Worm (Caenorhabditis elegans) whole organism, young adult: Measurements from ENCODE around the gene R05G6.4.

ENCODE experiments used
- B0336.3 ChIP-seq: fragments of 200-800 bp; sonication (Bioruptor generic); IDR thresholded peaks from 2 replicates; pipeline ENCODE4 v1.3.6; 2022; ENCODE audit warnings: missing genetic modification characterization, missing compliant biosample characterization
- C06A6.2 ChIP-seq: fragments of 200-800 bp; sonication (Bioruptor generic); conservative IDR thresholded peaks from 2 replicates; pipeline ENCODE4 v1.3.6; 2022; ENCODE audit warnings: missing genetic modification characterization, missing compliant biosample characterization
- F55B11.4 ChIP-seq: sonication (generic microtip); optimal IDR thresholded peaks from 2 replicates; lab custom pipeline; 2016; ENCODE audit warnings: missing compliant biosample characterization, missing genetic modification characterization, borderline replicate concordance; ENCODE audit not compliant: insufficient read depth
- F57C9.4 ChIP-seq: sonication (generic microtip); optimal IDR thresholded peaks from 2 replicates; lab custom pipeline; 2017; ENCODE audit warnings: mild to moderate bottlenecking, missing genetic modification characterization, missing compliant biosample characterization
- T26A5.8 ChIP-seq: sonication (generic microtip); optimal IDR thresholded peaks from 2 replicates; lab custom pipeline; 2016; ENCODE audit warnings: missing genetic modification characterization, missing compliant biosample characterization
- akir-1 ChIP-seq: fragments of 200-800 bp; sonication (Bioruptor generic); optimal IDR thresholded peaks from 2 replicates; lab custom pipeline; 2018; ENCODE audit warnings: mild to moderate bottlenecking, missing genetic modification characterization, moderate library complexity, missing compliant biosample characterization
- atf-7 ChIP-seq: sonication (generic microtip); optimal IDR thresholded peaks from 2 replicates; lab custom pipeline; 2017; ENCODE audit warnings: mild to moderate bottlenecking, missing genetic modification characterization, missing compliant biosample characterization
- athp-1 ChIP-seq: sonication (generic microtip); optimal IDR thresholded peaks from 2 replicates; lab custom pipeline; 2017; ENCODE audit warnings: mild to moderate bottlenecking, missing genetic modification characterization, missing compliant biosample characterization
- attf-5 ChIP-seq: fragments of 200-800 bp; sonication (Bioruptor generic); optimal IDR thresholded peaks from 2 replicates; lab custom pipeline; 2018; ENCODE audit warnings: mild to moderate bottlenecking, missing genetic modification characterization, missing compliant biosample characterization
- bed-1 ChIP-seq: fragments of 200-800 bp; sonication (Bioruptor generic); IDR thresholded peaks from 2 replicates; pipeline ENCODE4 v1.3.6; 2022; ENCODE audit warnings: missing genetic modification reagents, missing genetic modification characterization, missing compliant biosample characterization
- bed-2 ChIP-seq: fragments of 200-800 bp; sonication (Bioruptor generic); IDR thresholded peaks from 2 replicates; pipeline ENCODE4 v1.3.6; 2022; ENCODE audit warnings: missing genetic modification reagents, missing genetic modification characterization, missing compliant biosample characterization
- ceh-27 ChIP-seq: fragments of 200-800 bp; sonication (Bioruptor generic); optimal IDR thresholded peaks from 2 replicates; lab custom pipeline; 2018; ENCODE audit warnings: mild to moderate bottlenecking, missing genetic modification characterization, moderate library complexity, missing compliant biosample characterization
- ceh-40 ChIP-seq: fragments of 200-800 bp; sonication (Bioruptor generic); IDR thresholded peaks from 2 replicates; pipeline ENCODE4 v1.3.6; 2022; ENCODE audit warnings: missing genetic modification characterization, missing compliant biosample characterization
- ceh-79 ChIP-seq: sonication (generic microtip); optimal IDR thresholded peaks from 2 replicates; lab custom pipeline; 2017; ENCODE audit warnings: mild to moderate bottlenecking, missing genetic modification characterization, missing compliant biosample characterization
- die-1 ChIP-seq: sonication (generic microtip); optimal IDR thresholded peaks from 2 replicates; lab custom pipeline; 2016; ENCODE audit warnings: missing genotype, mild to moderate bottlenecking, missing genetic modification characterization, missing compliant biosample characterization
- dox-1 ChIP-seq: fragments of 200-800 bp; sonication (Bioruptor generic); IDR thresholded peaks from 2 replicates; pipeline ENCODE4 v1.3.6; 2022; ENCODE audit warnings: missing genetic modification reagents, missing genetic modification characterization, missing compliant biosample characterization
- egrh-3 ChIP-seq: fragments of 200-800 bp; sonication (Bioruptor generic); IDR thresholded peaks from 2 replicates; pipeline ENCODE4 v1.3.6; 2022; ENCODE audit warnings: missing genetic modification reagents, missing genetic modification characterization, missing compliant biosample characterization
- him-1 ChIP-seq: sonication (generic microtip); optimal IDR thresholded peaks from 2 replicates; lab custom pipeline; 2016; ENCODE audit warnings: missing genotype, missing genetic modification reagents, missing genetic modification characterization, missing compliant biosample characterization
- hmg-1.2 ChIP-seq: fragments of 200-800 bp; sonication (Bioruptor generic); IDR thresholded peaks from 2 replicates; pipeline ENCODE4 v1.3.6; 2022; ENCODE audit warnings: missing genetic modification reagents, missing genetic modification characterization, missing compliant biosample characterization
- hmg-20 ChIP-seq: fragments of 200-800 bp; sonication (Bioruptor generic); IDR thresholded peaks from 2 replicates; pipeline ENCODE4 v1.3.6; 2022; ENCODE audit warnings: missing genetic modification reagents, missing genetic modification characterization, missing compliant biosample characterization
- let-526 ChIP-seq: fragments of 200-800 bp; sonication (Bioruptor generic); IDR thresholded peaks from 2 replicates; pipeline ENCODE4 v1.3.6; 2022; ENCODE audit warnings: missing genetic modification reagents, missing genetic modification characterization, missing compliant biosample characterization
- let-607 ChIP-seq, 2 experiments: fragments of 200-800 bp in 1 of 2; sonication (Bioruptor generic) in 1 of 2; sonication (generic microtip) in 1 of 2; optimal IDR thresholded peaks; 2 replicates each; lab custom pipeline; 2016 to 2018; ENCODE audit warnings: mild to moderate bottlenecking in 2 of 2, missing compliant biosample characterization in 2 of 2, missing genetic modification characterization in 2 of 2, moderate library complexity in 2 of 2, missing genotype in 1 of 2
- lin-35 ChIP-seq, 3 experiments: fragments of 150-350 bp in 2 of 3; sonication (generic microtip) in 1 of 3; optimal IDR thresholded peaks; 2 replicates each; lab custom pipeline; 2014 to 2018; ENCODE audit warnings: missing biosample characterization in 3 of 3, missing genetic modification characterization in 3 of 3, missing genetic modification reagents in 3 of 3
- lir-1 ChIP-seq: fragments of 200-800 bp; sonication (Bioruptor generic); conservative IDR thresholded peaks from 2 replicates; pipeline ENCODE4 v1.3.6; 2022; ENCODE audit warnings: missing genetic modification reagents, missing genetic modification characterization, missing compliant biosample characterization
- lsy-27 ChIP-seq: sonication (generic microtip); optimal IDR thresholded peaks from 2 replicates; lab custom pipeline; 2017; ENCODE audit warnings: missing genetic modification characterization, mild to moderate bottlenecking, missing compliant biosample characterization, antibody characterized with exemption, missing genotype, borderline replicate concordance; ENCODE audit not compliant: insufficient read depth
- madf-8 ChIP-seq: fragments of 200-800 bp; sonication (Bioruptor generic); conservative IDR thresholded peaks from 2 replicates; pipeline ENCODE4 v1.3.6; 2022; ENCODE audit warnings: missing genetic modification reagents, missing genetic modification characterization, missing compliant biosample characterization
- mcd-1 ChIP-seq: fragments of 200-800 bp; sonication (Bioruptor generic); IDR thresholded peaks from 2 replicates; pipeline ENCODE4 v1.3.6; 2022; ENCODE audit warnings: missing genetic modification reagents, missing genetic modification characterization, missing compliant biosample characterization
- mxl-1 ChIP-seq: sonication (generic microtip); optimal IDR thresholded peaks from 2 replicates; lab custom pipeline; 2016; ENCODE audit warnings: missing genetic modification characterization, missing compliant biosample characterization
- nhr-120 ChIP-seq: fragments of 200-800 bp; sonication (Bioruptor generic); IDR thresholded peaks from 2 replicates; pipeline ENCODE4 v1.3.6; 2022; ENCODE audit warnings: missing genetic modification characterization, missing compliant biosample characterization
- rpc-1 ChIP-seq, 2 experiments: fragments of 150-350 bp in 1 of 2; sonication (generic microtip) in 1 of 2; optimal IDR thresholded peaks; 2 replicates each; lab custom pipeline; 2014 to 2018; ENCODE audit warnings: missing biosample characterization in 1 of 2, missing genetic modification characterization in 1 of 2, missing genetic modification reagents in 1 of 2, missing genotype in 1 of 2
- sea-2 ChIP-seq: fragments of 200-800 bp; sonication (Bioruptor generic); IDR thresholded peaks from 2 replicates; pipeline ENCODE4 v1.3.6; 2022; ENCODE audit warnings: missing genetic modification characterization, missing compliant biosample characterization
- sptf-2 ChIP-seq: fragments of 200-800 bp; sonication (Bioruptor generic); optimal IDR thresholded peaks from 2 replicates; lab custom pipeline; 2018; ENCODE audit warnings: mild to moderate bottlenecking, missing genetic modification characterization, missing compliant biosample characterization
- tbp1 ChIP-seq: fragments of 200-800 bp; sonication (Bioruptor generic); optimal IDR thresholded peaks from 2 replicates; lab custom pipeline; 2018; ENCODE audit warnings: mild to moderate bottlenecking, missing genetic modification characterization, missing compliant biosample characterization
- unc-130 ChIP-seq: sonication (generic microtip); optimal IDR thresholded peaks from 2 replicates; lab custom pipeline; 2016; ENCODE audit warnings: missing genetic modification reagents, missing genetic modification characterization, missing compliant biosample characterization
- xnd-1 ChIP-seq: sonication (generic microtip); optimal IDR thresholded peaks from 2 replicates; lab custom pipeline; 2016; ENCODE audit warnings: missing genotype, missing genetic modification reagents, missing genetic modification characterization, missing compliant biosample characterization
- ztf-6 ChIP-seq: fragments of 200-800 bp; sonication (Bioruptor generic); IDR thresholded peaks from 2 replicates; pipeline ENCODE4 v1.3.6; 2022; ENCODE audit warnings: missing genetic modification reagents, missing genetic modification characterization, missing compliant biosample characterization

R05G6.4 gene

ce11 chrIV:7500924-7501323, 12.1 kb upstream of the R05G6.4 start:
- TF ChIP-seq ztf-6 (GFP tag; lab: Robert Waterston, UW) = no peak
- TF ChIP-seq mcd-1 (GFP tag; lab: Robert Waterston, UW) = no peak
- TF ChIP-seq egrh-3 = no peak
- no peak for TF ChIP-seq hmg-20 (GFP tag; lab: Robert Waterston, UW)
- TF ChIP-seq F57C9.4 (tag; lab: Kevin White, UChicago) = no peak
- no peak for TF ChIP-seq rpc-1 (optimal IDR thresholded peaks at IDR 0.05; lab: Kevin White, UChicago)
- no peak for TF ChIP-seq rpc-1 (tag; optimal IDR thresholded peaks at IDR 0.05; lab: Kevin White, UChicago)
- TF ChIP-seq bed-2 (GFP tag; lab: Robert Waterston, UW) = no peak
- TF ChIP-seq let-607 (tag; optimal IDR thresholded peaks at IDR 0.05; lab: Kevin White, UChicago) = no peak
- no peak for TF ChIP-seq atf-7 (tag; lab: Kevin White, UChicago)
- TF ChIP-seq akir-1 (GFP tag; lab: Kevin White, UChicago) = no peak
- no peak for TF ChIP-seq tbp1
- TF ChIP-seq nhr-120 = no peak
- TF ChIP-seq, all 124 proteins: peak for 0

- TF ChIP-seq him-1 (tag; lab: Kevin White, UChicago) (no peak), C06A6.2 (GFP tag; lab: Robert Waterston, UW) (no peak), die-1 (tag; lab: Kevin White, UChicago) (no peak), tbp1 (no peak), ceh-40 (GFP tag; lab: Robert Waterston, UW) (no peak), B0336.3 (no peak), xnd-1 (tag; lab: Kevin White, UChicago) (no peak), ceh-27 (GFP tag; lab: Kevin White, UChicago) (no peak), F55B11.4 (tag; lab: Kevin White, UChicago) (no peak), mxl-1 (tag; lab: Kevin White, UChicago) (no peak), bed-1 (GFP tag; lab: Robert Waterston, UW) (no peak), T26A5.8 (tag; lab: Kevin White, UChicago) (no peak), lin-35 (GFP tag; optimal IDR thresholded peaks at IDR 0.05; lab: Kevin White, UChicago) (no peak), lir-1 (GFP tag; lab: Robert Waterston, UW) (no peak), madf-8 (GFP tag; lab: Robert Waterston, UW) (no peak), lsy-27 (tag; lab: Kevin White, UChicago) (no peak), hmg-1.2 (no peak)
Observed at ce11 chrIV:7501337-7501736, 11.7 kb upstream of the R05G6.4 start, which contains the start of gene F55G1.15. TSS of gene F55G1.15 (minus strand) at chrIV:7501437.

- TF ChIP-seq sea-2 (no peak), madf-8 (GFP tag; lab: Robert Waterston, UW) (no peak), him-1 (tag; lab: Kevin White, UChicago) (no peak), mxl-1 (tag; lab: Kevin White, UChicago) (no peak), let-526 (no peak), ceh-79 (tag; lab: Kevin White, UChicago) (no peak), athp-1 (no peak), sptf-2 (no peak), unc-130 (GFP tag; lab: Kevin White, UChicago) (no peak), B0336.3 (no peak), lin-35 (GFP tag; optimal IDR thresholded peaks at IDR 0.05; lab: Kevin White, UChicago) (no peak), attf-5 (no peak), dox-1 (no peak)
Observed at ce11 chrIV:7503322-7503721, 9.7 kb upstream of the R05G6.4 start, which contains the start of gene glt-6. TSS of gene glt-6 (plus strand) at chrIV:7503622.
